Fruit fly (Drosophila melanogaster): ENCODE results near the gene CG1958.

DNA sequence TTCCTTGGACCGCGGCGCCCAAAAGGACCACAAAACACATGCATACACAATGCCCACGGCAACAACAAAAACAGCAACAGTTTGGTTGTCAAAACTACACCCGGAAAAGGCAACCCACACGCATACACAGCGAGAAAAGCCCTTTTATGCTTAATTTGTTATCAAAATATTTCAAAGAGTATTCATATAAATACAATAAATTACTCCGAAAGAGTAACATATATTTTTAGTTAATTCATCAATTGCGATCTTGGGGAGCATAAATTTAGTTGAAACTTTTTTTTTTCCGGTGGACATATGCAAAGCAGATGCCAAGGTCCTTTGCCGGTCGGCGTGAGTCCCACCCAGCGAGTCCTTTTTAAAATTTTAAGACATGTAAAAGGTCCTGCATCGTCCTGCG is 11.6 kb upstream of the CG1958 start:
- TF ChIP-seq cnc (optimal IDR thresholded peaks at IDR 0.05) (no peak), bab1 (GFP tag; optimal IDR thresholded peaks at IDR 0.05) (no peak), CG11617 (GFP tag; optimal IDR thresholded peaks at IDR 0.05) (no peak)
